Fruit fly (Drosophila melanogaster): ENCODE results near the gene CG15385.

The CG15385 gene

DNA sequence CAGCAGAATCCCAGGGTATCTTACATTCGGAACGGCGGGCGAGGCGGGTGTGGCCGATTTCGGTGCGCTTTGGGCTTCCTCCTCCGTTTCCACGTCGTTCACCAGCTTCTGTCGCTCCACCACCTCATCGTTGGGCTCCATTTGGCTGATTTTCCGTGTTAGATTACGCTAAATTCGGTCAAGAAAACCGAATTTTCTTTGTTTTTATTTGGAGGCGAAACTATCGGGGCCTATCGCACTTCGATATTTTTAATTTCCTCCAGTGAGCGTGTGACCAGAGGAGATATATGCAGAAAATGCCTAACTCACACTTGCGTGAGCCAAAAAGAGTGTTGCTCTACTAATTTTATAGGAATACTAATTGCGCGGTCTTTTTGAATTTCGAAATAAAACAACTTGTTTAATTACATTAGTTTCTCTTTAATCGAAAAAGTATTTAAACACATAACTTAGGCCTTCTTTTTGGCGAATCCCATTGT lies 20.2 kb downstream of the CG15385 start, which contains the start of gene CG10874 (continued):
- TF ChIP-seq CG18262 (tag; optimal IDR thresholded peaks at IDR 0.05) (no peak), Hr51 (GFP tag; optimal IDR thresholded peaks at IDR 0.05) (no peak), CG9727 (GFP tag; optimal IDR thresholded peaks at IDR 0.05) (peak; percentile 1), disco-r (GFP tag; optimal IDR thresholded peaks at IDR 0.05) (no peak), sqz (GFP tag; optimal IDR thresholded peaks at IDR 0.05) (no peak), br (optimal IDR thresholded peaks at IDR 0.05) (no peak), CG6254 (GFP tag; optimal IDR thresholded peaks at IDR 0.05) (no peak), Poxn (GFP tag; IDR thresholded peaks at IDR 0.05) (no peak), Six4 (GFP tag; optimal IDR thresholded peaks at IDR 0.05) (no peak), CG33213 (GFP tag; optimal IDR thresholded peaks at IDR 0.05) (peak; percentile 65), bab2 (GFP tag; optimal IDR thresholded peaks at IDR 0.05) (no peak), Scr (GFP tag; IDR thresholded peaks at IDR 0.05; ENCODE audit: partially characterized antibody) (no peak), Ets97D (GFP tag; optimal IDR thresholded peaks at IDR 0.05) (peak; percentile 78), tio (GFP tag; optimal IDR thresholded peaks at IDR 0.05) (no peak), CG13296 (GFP tag; optimal IDR thresholded peaks at IDR 0.05) (no peak), CG11504 (tag; optimal IDR thresholded peaks at IDR 0.05) (peak; percentile 10), nom (GFP tag; optimal IDR thresholded peaks at IDR 0.05) (peak; percentile 6), Nf-YB (GFP tag; optimal IDR thresholded peaks at IDR 0.05) (peak; percentile 6), CG3847 (GFP tag; IDR thresholded peaks at IDR 0.05) (no peak), CG11560 (tag; IDR thresholded peaks at IDR 0.05) (no peak), Vsx1 (GFP tag; optimal IDR thresholded peaks at IDR 0.05) (no peak), CG17385 (GFP tag; optimal IDR thresholded peaks at IDR 0.05) (no peak), trem (tag; optimal IDR thresholded peaks at IDR 0.05) (peak; percentile 60), Side (GFP tag; optimal IDR thresholded peaks at IDR 0.05) (no peak), Oaz (GFP tag; IDR thresholded peaks at IDR 0.05) (no peak), CG10209 (GFP tag; optimal IDR thresholded peaks at IDR 0.05) (no peak), dmrt99B (tag; optimal IDR thresholded peaks at IDR 0.05) (no peak), CG6683 (GFP tag; optimal IDR thresholded peaks at IDR 0.05) (no peak), cwo (GFP tag; optimal IDR thresholded peaks at IDR 0.05) (no peak), CrebB (tag; optimal IDR thresholded peaks at IDR 0.05) (peak; percentile 14), kay (GFP tag; optimal IDR thresholded peaks at IDR 0.05) (no peak), gem (tag; optimal IDR thresholded peaks at IDR 0.05) (peak; percentile 4), D19B (GFP tag; optimal IDR thresholded peaks at IDR 0.05) (peak; percentile 95), zen (tag; optimal IDR thresholded peaks at IDR 0.05) (peak; percentile 40), Trl (optimal IDR thresholded peaks at IDR 0.05) (no peak), Trl (GFP tag; optimal IDR thresholded peaks at IDR 0.05) (no peak), CG8359 (GFP tag; optimal IDR thresholded peaks at IDR 0.05; ENCODE audit: borderline replicate concordance) (no peak), sc (optimal IDR thresholded peaks at IDR 0.05) (no peak), sc (GFP tag; optimal IDR thresholded peaks at IDR 0.05) (no peak), gro (GFP tag; optimal IDR thresholded peaks at IDR 0.05) (peak; percentile 29), chinmo (GFP tag; IDR thresholded peaks at IDR 0.05; ENCODE audit: partially characterized antibody) (no peak), CG10147 (GFP tag; optimal IDR thresholded peaks at IDR 0.05) (no peak), Lpt (GFP tag; optimal IDR thresholded peaks at IDR 0.05) (no peak), zen2 (GFP tag; IDR thresholded peaks at IDR 0.05; ENCODE audit: partially characterized antibody) (no peak), ERR (GFP tag; optimal IDR thresholded peaks at IDR 0.05) (no peak), Sry-δ (GFP tag; optimal IDR thresholded peaks at IDR 0.05) (peak; percentile 71), danr (GFP tag; IDR thresholded peaks at IDR 0.05) (no peak), run (tag; optimal IDR thresholded peaks at IDR 0.05) (no peak), her (GFP tag; optimal IDR thresholded peaks at IDR 0.05) (peak; percentile 100), CG12104 (GFP tag; optimal IDR thresholded peaks at IDR 0.05) (no peak), CG8765 (GFP tag; IDR thresholded peaks at IDR 0.05) (no peak), chm (GFP tag; IDR thresholded peaks at IDR 0.05) (no peak)
